Worm (Caenorhabditis elegans) whole organism, early embryonic: ENCODE data around the gene C08D8.1.

Experiments
- F13C5.2 ChIP-seq: sonication (generic microtip); optimal IDR thresholded peaks from 2 replicates; lab custom pipeline; 2017; ENCODE audit warnings: mild to moderate bottlenecking, missing genetic modification characterization, inconsistent platforms, missing compliant biosample characterization
- aly-1 ChIP-seq: sonication (generic microtip); optimal IDR thresholded peaks from 2 replicates; lab custom pipeline; 2016; ENCODE audit warnings: missing genetic modification characterization, missing compliant biosample characterization
- ama-1 ChIP-seq: fragments of 150-350 bp; optimal IDR thresholded peaks from 2 replicates; lab custom pipeline; 2014
- ceh-36 ChIP-seq: sonication (generic microtip); optimal IDR thresholded peaks from 2 replicates; lab custom pipeline; 2016; ENCODE audit warnings: missing genetic modification characterization, inconsistent platforms, missing compliant biosample characterization
- flt-1 ChIP-seq: fragments of 200-800 bp; sonication (Bioruptor generic); IDR thresholded peaks from 2 replicates; pipeline ENCODE4 v1.3.6; 2022; ENCODE audit warnings: missing genetic modification characterization, missing compliant biosample characterization
- hnd-1 ChIP-seq: sonication (generic microtip); optimal IDR thresholded peaks from 2 replicates; lab custom pipeline; 2016; ENCODE audit warnings: missing genetic modification characterization, missing compliant biosample characterization
- pes-1 ChIP-seq: fragments of 200-800 bp; sonication (Bioruptor generic); IDR thresholded peaks from 2 replicates; pipeline ENCODE4 v1.3.6; 2022; ENCODE audit warnings: missing genetic modification reagents, missing genetic modification characterization, missing compliant biosample characterization
- scrt-1 ChIP-seq: fragments of 200-800 bp; sonication (Bioruptor generic); IDR thresholded peaks from 2 replicates; pipeline ENCODE4 v1.3.6; 2022; ENCODE audit warnings: missing genetic modification characterization, missing compliant biosample characterization
- sea-1 ChIP-seq: fragments of 200-800 bp; sonication (Bioruptor generic); conservative IDR thresholded peaks from 2 replicates; pipeline ENCODE4 v1.3.6; 2022; ENCODE audit warnings: missing genetic modification characterization, missing compliant biosample characterization
- tbx-11 ChIP-seq: fragments of 200-800 bp; sonication (Bioruptor generic); IDR thresholded peaks from 2 replicates; pipeline ENCODE4 v1.3.6; 2022; ENCODE audit warnings: missing genetic modification characterization, missing compliant biosample characterization
- tbx-37 ChIP-seq: fragments of 200-800 bp; sonication (Bioruptor generic); conservative IDR thresholded peaks from 2 replicates; pipeline ENCODE4 v1.3.6; 2022; ENCODE audit warnings: missing genetic modification reagents, missing genetic modification characterization, missing compliant biosample characterization
- tra-4 ChIP-seq: sonication (generic microtip); optimal IDR thresholded peaks from 2 replicates; lab custom pipeline; 2017; ENCODE audit warnings: missing genetic modification characterization, missing compliant biosample characterization

ce11 chrV:8370705-8371104, 25.1 kb downstream of the C08D8.1 start, which contains the start of gene gpa-2:
- TF ChIP-seq ceh-36 (tag; lab: Kevin White, UChicago) (no peak), ama-1 (lab: Kevin White, UChicago) (no peak), scrt-1 (GFP tag; lab: Robert Waterston, UW) (no peak), sea-1 (GFP tag; lab: Robert Waterston, UW) (no peak), aly-1 (tag; lab: Kevin White, UChicago) (no peak), tbx-37 (GFP tag; lab: Robert Waterston, UW) (no peak), flt-1 (no peak), pes-1 (GFP tag; lab: Robert Waterston, UW) (no peak), hnd-1 (tag; lab: Kevin White, UChicago) (no peak), tbx-11 (no peak), F13C5.2 (tag; lab: Kevin White, UChicago) (no peak), tra-4 (tag; lab: Kevin White, UChicago) (no peak)
